Worm (Caenorhabditis elegans): ENCODE data around the gene btb-16.

- TF ChIP-seq nhr-77 (tag; optimal IDR thresholded peaks at IDR 0.05) (no peak), unc-62 (GFP tag; optimal IDR thresholded peaks at IDR 0.05) (no peak), blmp-1 (tag; optimal IDR thresholded peaks at IDR 0.05; ENCODE audit: insufficient read depth) (no peak), ZK546.5 (tag; optimal IDR thresholded peaks at IDR 0.05) (no peak), nhr-11 (tag; optimal IDR thresholded peaks at IDR 0.05) (no peak), nhr-237 (tag; optimal IDR thresholded peaks at IDR 0.05) (no peak), zag-1 (tag; optimal IDR thresholded peaks at IDR 0.05) (no peak)
Observed at ce11 chrII:3340251-3340650, 43.6 kb downstream of the btb-16 start, which contains the start of gene F14D2.5.

All from whole organism, L2 larva.